Fruit fly (Drosophila melanogaster): ENCODE data around the gene CG9547.

CG9547 gene

dm6 chr2L:6447581-6448333, 46.6 kb downstream of the CG9547 start (continued):
- no peak for TF ChIP-seq Pdp1 (GFP tag; optimal IDR thresholded peaks at IDR 0.05)

Data from whole organism, embryonic.